Worm (Caenorhabditis elegans): ENCODE measurements around the gene str-261.

The str-261 gene

ce11 chrIII:11090112-11090648 is 15.9 kb downstream of the str-261 start:
- no peak for TF ChIP-seq dao-5 (tag; optimal IDR thresholded peaks at IDR 0.05)
- TF ChIP-seq him-1 (tag; optimal IDR thresholded peaks at IDR 0.05) = no peak
- peak; percentile 35 for TF ChIP-seq W03F9.2 (tag; optimal IDR thresholded peaks at IDR 0.05)

- TF ChIP-seq him-1 (tag; optimal IDR thresholded peaks at IDR 0.05) (no peak), W03F9.2 (tag; optimal IDR thresholded peaks at IDR 0.05) (no peak), dao-5 (tag; optimal IDR thresholded peaks at IDR 0.05) (no peak)
Observed at ce11 chrIII:11090870-11091386, 16.6 kb downstream of the str-261 start.

ce11 chrIII:11091651-11092278 is 17.5 kb downstream of the str-261 start:
- TF ChIP-seq dao-5 (tag; optimal IDR thresholded peaks at IDR 0.05) (no peak), W03F9.2 (tag; optimal IDR thresholded peaks at IDR 0.05) (no peak), him-1 (tag; optimal IDR thresholded peaks at IDR 0.05) (no peak)

ce11 chrIII:11093489-11093888 is 19.2 kb downstream of the str-261 start:
- TF ChIP-seq him-1 (tag; optimal IDR thresholded peaks at IDR 0.05) = no peak
- TF ChIP-seq dao-5 (tag; optimal IDR thresholded peaks at IDR 0.05) = no peak
- TF ChIP-seq W03F9.2 (tag; optimal IDR thresholded peaks at IDR 0.05) = no peak

ce11 chrIII:11095687-11096086 is 21.4 kb downstream of the str-261 start:
- TF ChIP-seq dao-5 (tag; optimal IDR thresholded peaks at IDR 0.05) (no peak), him-1 (tag; optimal IDR thresholded peaks at IDR 0.05) (no peak), W03F9.2 (tag; optimal IDR thresholded peaks at IDR 0.05) (no peak)

- no peak for TF ChIP-seq W03F9.2 (tag; optimal IDR thresholded peaks at IDR 0.05)
- no peak for TF ChIP-seq dao-5 (tag; optimal IDR thresholded peaks at IDR 0.05)
Observed at ce11 chrIII:11099864-11100263, 25.6 kb downstream of the str-261 start, which contains the start of gene hmt-1. hmt-1 (minus strand) TSS chrIII:11099964.

ce11 chrIII:11101246-11101645 is 26.9 kb downstream of the str-261 start:
- TF ChIP-seq W03F9.2 (tag; optimal IDR thresholded peaks at IDR 0.05) (no peak), dao-5 (tag; optimal IDR thresholded peaks at IDR 0.05) (no peak), him-1 (tag; optimal IDR thresholded peaks at IDR 0.05) (no peak)

- TF ChIP-seq dao-5 (tag; optimal IDR thresholded peaks at IDR 0.05) (no peak), W03F9.2 (tag; optimal IDR thresholded peaks at IDR 0.05) (no peak), him-1 (tag; optimal IDR thresholded peaks at IDR 0.05) (no peak)
Observed at ce11 chrIII:11107327-11107726, 33.0 kb downstream of the str-261 start.

- TF ChIP-seq him-1 (tag; optimal IDR thresholded peaks at IDR 0.05) (no peak), dao-5 (tag; optimal IDR thresholded peaks at IDR 0.05) (no peak), W03F9.2 (tag; optimal IDR thresholded peaks at IDR 0.05) (no peak)
Observed at ce11 chrIII:11110756-11111155, 36.4 kb downstream of the str-261 start.

ce11 chrIII:11112718-11113117 is 38.4 kb downstream of the str-261 start:
- peak; percentile 31 for TF ChIP-seq him-1 (tag; optimal IDR thresholded peaks at IDR 0.05)
- peak; percentile 9 for TF ChIP-seq W03F9.2 (tag; optimal IDR thresholded peaks at IDR 0.05)
- no peak for TF ChIP-seq dao-5 (tag; optimal IDR thresholded peaks at IDR 0.05)

ce11 chrIII:11113845-11114244 is 39.5 kb downstream of the str-261 start:
- TF ChIP-seq him-1 (tag; optimal IDR thresholded peaks at IDR 0.05) (no peak), W03F9.2 (tag; optimal IDR thresholded peaks at IDR 0.05) (no peak), dao-5 (tag; optimal IDR thresholded peaks at IDR 0.05) (no peak)

- TF ChIP-seq dao-5 (tag; optimal IDR thresholded peaks at IDR 0.05) (no peak), W03F9.2 (tag; optimal IDR thresholded peaks at IDR 0.05) (no peak), him-1 (tag; optimal IDR thresholded peaks at IDR 0.05) (no peak)
Observed at ce11 chrIII:11115956-11116355, 41.6 kb downstream of the str-261 start.

ce11 chrIII:11119176-11119853 is 45.0 kb downstream of the str-261 start, which contains the start of the genes sup-35 and Y48A6C.4:
sup-35 (minus strand) TSS chrIII:11119226.
Y48A6C.4 (plus strand) TSS chrIII:11119803.
- no peak for TF ChIP-seq dao-5 (tag; optimal IDR thresholded peaks at IDR 0.05)
- no peak for TF ChIP-seq him-1 (tag; optimal IDR thresholded peaks at IDR 0.05)
- TF ChIP-seq W03F9.2 (tag; optimal IDR thresholded peaks at IDR 0.05) = peak; percentile 86

ce11 chrIII:11123844-11124243 is 49.5 kb downstream of the str-261 start:
- no peak for TF ChIP-seq him-1 (tag; optimal IDR thresholded peaks at IDR 0.05)
- TF ChIP-seq W03F9.2 (tag; optimal IDR thresholded peaks at IDR 0.05) = no peak
- TF ChIP-seq dao-5 (tag; optimal IDR thresholded peaks at IDR 0.05) = no peak
